Fruit fly (Drosophila melanogaster): ENCODE data around the gene Spf30.
"Not testable (repeated sequence)": the region's sequence is repeated elsewhere in the genome, so short reads cannot be mapped to it uniquely, and the experiment has no call there.

The Spf30 gene

dm6 chr3L:23714772-23715171, at the start of gene Spf30:
TSS of gene Spf30 (plus strand) at chr3L:23715023.
- TF ChIP-seq Mio (GFP tag; optimal IDR thresholded peaks at IDR 0.05) (no peak), lola (GFP tag; optimal IDR thresholded peaks at IDR 0.05) (no peak), Sp1 (GFP tag; optimal IDR thresholded peaks at IDR 0.05) (no peak), Hr83 (GFP tag; optimal IDR thresholded peaks at IDR 0.05; ENCODE audit: poor library complexity, severe bottlenecking) (no peak), GATAd (GFP tag; optimal IDR thresholded peaks at IDR 0.05) (no peak), psq (GFP tag; optimal IDR thresholded peaks at IDR 0.05) (no peak), dsf (GFP tag; optimal IDR thresholded peaks at IDR 0.05; ENCODE audit: borderline replicate concordance) (no peak), tai (GFP tag; optimal IDR thresholded peaks at IDR 0.05) (no peak), sage (GFP tag; optimal IDR thresholded peaks at IDR 0.05) (no peak), woc (GFP tag; optimal IDR thresholded peaks at IDR 0.05) (peak; percentile 15), Jra (GFP tag; optimal IDR thresholded peaks at IDR 0.05) (no peak), jim (GFP tag; optimal IDR thresholded peaks at IDR 0.05) (no peak), N (GFP tag; optimal IDR thresholded peaks at IDR 0.05) (peak; percentile 67)

dm6 chr3L:23686170-23686569, 28.7 kb upstream of the Spf30 start:
- TF ChIP-seq foxo (GFP tag; optimal IDR thresholded peaks at IDR 0.05) (no peak), Dif (GFP tag; optimal IDR thresholded peaks at IDR 0.05; ENCODE audit: partially characterized antibody) (no peak), Hr83 (GFP tag; optimal IDR thresholded peaks at IDR 0.05; ENCODE audit: poor library complexity, severe bottlenecking) (no peak), N (GFP tag; optimal IDR thresholded peaks at IDR 0.05) (no peak), GATAd (GFP tag; optimal IDR thresholded peaks at IDR 0.05) (no peak), Hnf4 (GFP tag; optimal IDR thresholded peaks at IDR 0.05) (no peak)

- no peak for TF ChIP-seq psq (GFP tag; optimal IDR thresholded peaks at IDR 0.05)
- no peak for TF ChIP-seq Abd-B (GFP tag; optimal IDR thresholded peaks at IDR 0.05)
- TF ChIP-seq sage (GFP tag; optimal IDR thresholded peaks at IDR 0.05): no peak
- TF ChIP-seq br (GFP tag; optimal IDR thresholded peaks at IDR 0.05): no peak
- no peak for TF ChIP-seq dsf (GFP tag; optimal IDR thresholded peaks at IDR 0.05; ENCODE audit: borderline replicate concordance)
- TF ChIP-seq N (GFP tag; optimal IDR thresholded peaks at IDR 0.05): no peak
- TF ChIP-seq brk (GFP tag; optimal IDR thresholded peaks at IDR 0.05): no peak
- no peak for TF ChIP-seq Dfd (GFP tag; optimal IDR thresholded peaks at IDR 0.05)
Measured at dm6 chr3L:23689807-23690206, 25.0 kb upstream of the Spf30 start.

- no peak for TF ChIP-seq Hr83 (GFP tag; optimal IDR thresholded peaks at IDR 0.05; ENCODE audit: poor library complexity, severe bottlenecking)
- no peak for TF ChIP-seq pan (optimal IDR thresholded peaks at IDR 0.05)
- no peak for TF ChIP-seq sv (GFP tag; optimal IDR thresholded peaks at IDR 0.05)
- TF ChIP-seq HLH106 (tag; optimal IDR thresholded peaks at IDR 0.05): no peak
- TF ChIP-seq CrebA (GFP tag; optimal IDR thresholded peaks at IDR 0.05; ENCODE audit: borderline replicate concordance): no peak
- TF ChIP-seq lola (GFP tag; optimal IDR thresholded peaks at IDR 0.05): no peak
Measured at dm6 chr3L:23726261-23726879, 11.5 kb downstream of the Spf30 start, which contains the start of gene CG40298. TSS of gene CG40298 (plus strand) at chr3L:23726829.

dm6 chr3L:23737660-23738059, 22.8 kb downstream of the Spf30 start, which contains the start of gene CG17698:
TSS of gene CG17698 (plus strand) at chr3L:23737960.
- TF ChIP-seq pan (optimal IDR thresholded peaks at IDR 0.05); Jra (GFP tag; optimal IDR thresholded peaks at IDR 0.05); h (GFP tag; optimal IDR thresholded peaks at IDR 0.05): not testable (repeated sequence)

dm6 chr3L:23738183-23738831, 23.5 kb downstream of the Spf30 start:
- TF ChIP-seq h (GFP tag; optimal IDR thresholded peaks at IDR 0.05) (no peak), Vsx2 (GFP tag; optimal IDR thresholded peaks at IDR 0.05; ENCODE audit: partially characterized antibody) (peak; percentile 49)

Measured in whole organism, wandering third instar larva.